Worm (Caenorhabditis elegans) whole organism, L2 larva: ENCODE results near the gene B0432.11.

Source experiments
- C34F6.9 ChIP-seq: fragments of 150-350 bp; optimal IDR thresholded peaks from 2 replicates; lab custom pipeline; 2014; ENCODE audit warnings: missing biosample characterization, missing genetic modification characterization
- F13H6.1 ChIP-seq: sonication (generic microtip); optimal IDR thresholded peaks from 2 replicates; lab custom pipeline; 2016; ENCODE audit warnings: missing genetic modification characterization, missing compliant biosample characterization
- R02D3.7 ChIP-seq: fragments of 150-350 bp; optimal IDR thresholded peaks from 2 replicates; lab custom pipeline; 2014; ENCODE audit warnings: missing biosample characterization, missing genetic modification characterization
- Y55F3AM.14 ChIP-seq: fragments of 200-800 bp; sonication (Bioruptor generic); optimal IDR thresholded peaks from 2 replicates; lab custom pipeline; 2018; ENCODE audit warnings: mild to moderate bottlenecking, missing genetic modification characterization, missing compliant biosample characterization
- ZK546.5 ChIP-seq: sonication (generic microtip); optimal IDR thresholded peaks from 2 replicates; lab custom pipeline; 2017; ENCODE audit warnings: missing biosample characterization, missing genetic modification characterization
- alr-1 ChIP-seq: fragments of 150-350 bp; optimal IDR thresholded peaks from 2 replicates; lab custom pipeline; 2014; ENCODE audit warnings: missing biosample characterization, missing genetic modification characterization
- aly-2 ChIP-seq: fragments of 150-350 bp; optimal IDR thresholded peaks from 2 replicates; lab custom pipeline; 2014; ENCODE audit warnings: missing biosample characterization, missing genetic modification characterization
- ama-1 ChIP-seq: fragments of 150-350 bp; optimal IDR thresholded peaks from 2 replicates; lab custom pipeline; 2018; ENCODE audit warnings: inconsistent platforms
- ceh-16 ChIP-seq: fragments of 150-350 bp; optimal IDR thresholded peaks from 2 replicates; lab custom pipeline; 2014; ENCODE audit warnings: missing biosample characterization, missing genetic modification characterization
- ceh-82 ChIP-seq: fragments of 150-350 bp; optimal IDR thresholded peaks from 2 replicates; lab custom pipeline; 2014; ENCODE audit warnings: missing biosample characterization, missing genetic modification characterization
- crh-2 ChIP-seq: sonication (generic microtip); optimal IDR thresholded peaks from 2 replicates; lab custom pipeline; 2017; ENCODE audit warnings: missing biosample characterization, missing genetic modification characterization
- dmd-4 ChIP-seq: sonication (generic microtip); optimal IDR thresholded peaks from 2 replicates; lab custom pipeline; 2017; ENCODE audit warnings: missing biosample characterization, missing genetic modification characterization
- elt-1 ChIP-seq: fragments of 150-350 bp; optimal IDR thresholded peaks from 2 replicates; lab custom pipeline; 2014; ENCODE audit warnings: missing biosample characterization, missing genetic modification characterization
- elt-3 ChIP-seq: sonication (generic microtip); optimal IDR thresholded peaks from 2 replicates; lab custom pipeline; 2017; ENCODE audit warnings: missing biosample characterization, missing genetic modification characterization
- fos-1 ChIP-seq: fragments of 150-350 bp; optimal IDR thresholded peaks from 2 replicates; lab custom pipeline; 2014; ENCODE audit warnings: missing biosample characterization, missing genetic modification characterization
- gmeb-1 ChIP-seq: fragments of 150-350 bp; optimal IDR thresholded peaks from 2 replicates; lab custom pipeline; 2014; ENCODE audit warnings: missing biosample characterization, missing genetic modification characterization
- lin-39 ChIP-seq: fragments of 150-350 bp; optimal IDR thresholded peaks from 2 replicates; lab custom pipeline; 2014; ENCODE audit warnings: missing biosample characterization, missing genetic modification reagents, missing genetic modification characterization
- lsy-2 ChIP-seq, 2 experiments: fragments of 150-350 bp in 1 of 2; sonication (generic microtip) in 1 of 2; optimal IDR thresholded peaks; 2 replicates each; lab custom pipeline; 2014 to 2017; ENCODE audit warnings: missing biosample characterization in 2 of 2, missing genetic modification characterization in 2 of 2
- mab-5 ChIP-seq: fragments of 150-350 bp; optimal IDR thresholded peaks from 2 replicates; lab custom pipeline; 2014; ENCODE audit warnings: missing biosample characterization, missing genetic modification characterization
- mbf-1 ChIP-seq: sonication (generic microtip); optimal IDR thresholded peaks from 2 replicates; lab custom pipeline; 2017; ENCODE audit warnings: missing biosample characterization, missing genetic modification characterization
- mdl-1 ChIP-seq, 2 experiments: fragments of 150-350 bp in 1 of 2; sonication (generic microtip) in 1 of 2; optimal IDR thresholded peaks; 2 replicates each; lab custom pipeline; 2017; ENCODE audit warnings: missing biosample characterization in 2 of 2, missing genetic modification characterization in 2 of 2
- nhr-10 ChIP-seq: sonication (generic microtip); optimal IDR thresholded peaks from 2 replicates; lab custom pipeline; 2017; ENCODE audit warnings: missing biosample characterization, missing genetic modification characterization
- nhr-12 ChIP-seq: fragments of 150-350 bp; optimal IDR thresholded peaks from 2 replicates; lab custom pipeline; 2014; ENCODE audit warnings: missing biosample characterization, missing genetic modification characterization
- nhr-129 ChIP-seq: fragments of 150-350 bp; optimal IDR thresholded peaks from 2 replicates; lab custom pipeline; 2014; ENCODE audit warnings: missing biosample characterization, missing genetic modification characterization
- nhr-21 ChIP-seq: fragments of 150-350 bp; optimal IDR thresholded peaks from 2 replicates; lab custom pipeline; 2014; ENCODE audit warnings: missing biosample characterization, missing genetic modification characterization
- nhr-23 ChIP-seq: fragments of 150-350 bp; optimal IDR thresholded peaks from 2 replicates; lab custom pipeline; 2014; ENCODE audit warnings: missing biosample characterization, missing genetic modification reagents, missing genetic modification characterization
- nhr-237 ChIP-seq: fragments of 150-350 bp; optimal IDR thresholded peaks from 2 replicates; lab custom pipeline; 2014; ENCODE audit warnings: missing biosample characterization, missing genetic modification characterization
- nhr-25 ChIP-seq: fragments of 150-350 bp; sonication (generic microtip); optimal IDR thresholded peaks from 3 replicates; lab custom pipeline; 2014; ENCODE audit warnings: missing biosample characterization, missing genetic modification characterization
- nhr-6 ChIP-seq: fragments of 150-350 bp; optimal IDR thresholded peaks from 2 replicates; lab custom pipeline; 2014; ENCODE audit warnings: missing biosample characterization, missing genetic modification characterization
- peb-1 ChIP-seq: fragments of 150-350 bp; optimal IDR thresholded peaks from 2 replicates; lab custom pipeline; 2014; ENCODE audit warnings: missing biosample characterization, missing genetic modification characterization
- sem-4 ChIP-seq: fragments of 150-350 bp; optimal IDR thresholded peaks from 2 replicates; lab custom pipeline; 2014; ENCODE audit warnings: missing biosample characterization, missing genetic modification reagents, missing genetic modification characterization
- skn-1 ChIP-seq: sonication (generic microtip); optimal IDR thresholded peaks from 2 replicates; lab custom pipeline; 2017; ENCODE audit warnings: missing biosample characterization, missing genetic modification characterization
- sma-3 ChIP-seq: sonication (generic microtip); optimal IDR thresholded peaks from 2 replicates; lab custom pipeline; 2016; ENCODE audit warnings: missing genetic modification reagents, missing genetic modification characterization, missing compliant biosample characterization
- sma-9 ChIP-seq, 2 experiments: fragments of 150-350 bp in 1 of 2; sonication (generic microtip) in 1 of 2; optimal IDR thresholded peaks; 2 replicates each; lab custom pipeline; 2014 to 2016; ENCODE audit warnings: missing genetic modification characterization in 2 of 2, mild to moderate bottlenecking in 1 of 2, missing biosample characterization in 1 of 2, missing compliant biosample characterization in 1 of 2, missing genetic modification reagents in 1 of 2, moderate library complexity in 1 of 2
- snpc-4 ChIP-seq: fragments of 150-350 bp; optimal IDR thresholded peaks from 2 replicates; lab custom pipeline; 2014; ENCODE audit warnings: missing biosample characterization, missing genetic modification characterization
- unc-39 ChIP-seq: fragments of 150-350 bp; optimal IDR thresholded peaks from 2 replicates; lab custom pipeline; 2014; ENCODE audit warnings: missing biosample characterization, missing genetic modification characterization
- unc-55 ChIP-seq: fragments of 150-350 bp; sonication (generic microtip); optimal IDR thresholded peaks from 3 replicates; lab custom pipeline; 2014; ENCODE audit warnings: missing biosample characterization, missing genetic modification reagents, missing genetic modification characterization
- unc-62 ChIP-seq: fragments of 150-350 bp; optimal IDR thresholded peaks from 2 replicates; lab custom pipeline; 2014; ENCODE audit warnings: missing biosample characterization, missing genetic modification reagents, missing genetic modification characterization
- zag-1 ChIP-seq: fragments of 150-350 bp; optimal IDR thresholded peaks from 2 replicates; lab custom pipeline; 2014; ENCODE audit warnings: missing biosample characterization, missing genetic modification characterization
- ztf-1 ChIP-seq: fragments of 200-800 bp; sonication (Bioruptor generic); conservative IDR thresholded peaks from 2 replicates; pipeline ENCODE4 v1.3.6; 2022; ENCODE audit warnings: missing genetic modification characterization, missing compliant biosample characterization
- ztf-11 ChIP-seq: sonication (generic microtip); optimal IDR thresholded peaks from 2 replicates; lab custom pipeline; 2017; ENCODE audit warnings: missing biosample characterization, missing genetic modification characterization
- ztf-4 ChIP-seq: fragments of 150-350 bp; optimal IDR thresholded peaks from 2 replicates; lab custom pipeline; 2014; ENCODE audit warnings: missing biosample characterization, missing genetic modification characterization

Gene B0432.11

DNA sequence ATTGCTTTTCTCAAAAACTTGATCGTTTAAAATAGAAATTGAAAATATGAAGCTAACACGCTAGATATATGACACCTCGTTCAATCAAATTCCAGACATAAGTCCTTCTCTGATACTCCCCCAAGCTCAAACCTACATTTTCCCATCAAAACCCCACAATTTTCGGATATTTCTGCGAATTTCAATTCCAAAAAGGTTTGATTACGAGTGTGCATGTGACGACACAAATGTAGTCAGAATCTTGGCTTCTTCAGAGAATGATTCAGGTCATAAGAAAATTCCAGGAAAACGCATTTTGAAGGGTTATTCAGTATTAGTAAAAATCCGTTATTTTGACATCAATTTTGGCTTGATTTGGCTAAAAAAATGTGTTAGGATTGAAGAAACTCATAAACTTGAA lies 40.3 kb upstream of the B0432.11 start:
- TF ChIP-seq alr-1 (tag; lab: Kevin White, UChicago) (no peak), elt-1 (no peak), F13H6.1 (no peak), nhr-21 (tag; lab: Kevin White, UChicago) (peak; percentile 23), lin-39 (tag; lab: Kevin White, UChicago) (no peak), unc-39 (tag; lab: Kevin White, UChicago) (no peak), nhr-12 (tag; lab: Kevin White, UChicago) (no peak), ZK546.5 (tag; lab: Kevin White, UChicago) (no peak)

DNA sequence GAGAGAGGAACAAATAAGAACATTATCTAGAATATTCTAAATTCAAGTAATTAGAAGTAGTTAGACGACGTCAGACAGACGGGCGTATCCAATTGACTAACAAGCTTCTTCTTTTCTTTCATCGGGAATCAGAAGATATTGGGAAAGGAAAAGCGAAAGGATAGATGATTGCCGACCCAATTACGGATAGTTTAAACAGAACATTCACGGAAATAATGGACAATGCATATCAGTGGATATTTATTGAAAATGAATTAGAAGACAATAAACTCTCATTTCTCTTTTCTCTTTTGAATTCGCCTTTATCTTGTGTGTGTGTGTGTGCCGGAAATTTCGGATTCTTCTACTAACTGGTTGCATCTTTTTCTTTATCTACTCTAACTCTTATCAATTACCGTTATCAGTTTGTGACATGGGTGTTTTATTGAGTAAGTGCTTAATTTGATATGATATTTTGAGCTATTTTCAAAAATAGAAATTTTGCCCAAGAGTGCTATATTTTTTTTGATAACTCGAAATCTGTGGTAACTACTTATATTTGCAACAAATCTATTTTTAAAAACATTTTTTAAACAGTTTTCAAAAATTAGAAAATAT lies 39.4 kb upstream of the B0432.11 start:
- TF ChIP-seq fos-1 (tag; lab: Kevin White, UChicago) (peak; percentile 18), nhr-129 (no peak), ceh-16 (tag; lab: Kevin White, UChicago) (no peak), mdl-1 (tag; optimal IDR thresholded peaks at IDR 0.05; lab: Kevin White, UChicago) (no peak), C34F6.9 (tag; lab: Kevin White, UChicago) (no peak)

DNA sequence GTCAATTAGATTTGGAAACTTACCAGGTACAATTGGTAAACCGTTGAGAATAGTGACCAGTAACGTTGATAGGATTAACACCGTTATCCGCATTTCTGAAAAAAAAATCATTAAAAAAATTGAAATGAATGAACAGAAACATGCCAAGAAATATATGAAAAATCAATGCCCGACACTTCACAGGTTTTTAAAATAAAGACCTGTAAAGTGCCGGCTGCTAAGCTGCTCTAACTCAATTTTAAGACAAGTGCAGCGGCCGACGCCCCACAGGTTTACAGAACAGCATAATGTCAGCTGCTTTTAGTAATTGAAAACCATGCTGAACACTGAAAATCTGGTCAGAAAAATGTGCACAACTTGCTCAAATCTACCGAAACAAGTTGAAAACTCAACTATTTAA lies 37.9 kb upstream of the B0432.11 start, which contains the start of gene cbn-1:
Gene cbn-1, minus strand, starts transcription at position 101 of the 400 bp plus-strand sequence.
- TF ChIP-seq elt-3 (tag; lab: Kevin White, UChicago), result no peak
- no peak for TF ChIP-seq ceh-82 (tag; lab: Kevin White, UChicago)
- TF ChIP-seq ztf-4, result no peak
- no peak for TF ChIP-seq zag-1 (tag; lab: Kevin White, UChicago)
- TF ChIP-seq nhr-129, result no peak
- no peak for TF ChIP-seq dmd-4 (tag; lab: Kevin White, UChicago)
- TF ChIP-seq F13H6.1, result no peak
- TF ChIP-seq crh-2 (tag; lab: Kevin White, UChicago), result no peak
- TF ChIP-seq ZK546.5 (tag; lab: Kevin White, UChicago), result no peak
- TF ChIP-seq elt-1, result no peak
- no peak for TF ChIP-seq mbf-1 (tag; lab: Kevin White, UChicago)
- no peak for TF ChIP-seq unc-62 (GFP tag; lab: Kevin White, UChicago)
- TF ChIP-seq ama-1 (lab: Kevin White, UChicago), result no peak
- TF ChIP-seq nhr-6 (tag; lab: Kevin White, UChicago), result no peak
- no peak for TF ChIP-seq nhr-10 (tag; lab: Kevin White, UChicago)
- TF ChIP-seq nhr-23 (tag; lab: Kevin White, UChicago), result no peak
- no peak for TF ChIP-seq aly-2 (tag; lab: Kevin White, UChicago)
- no peak for TF ChIP-seq ztf-1 (GFP tag; lab: Robert Waterston, UW)

DNA sequence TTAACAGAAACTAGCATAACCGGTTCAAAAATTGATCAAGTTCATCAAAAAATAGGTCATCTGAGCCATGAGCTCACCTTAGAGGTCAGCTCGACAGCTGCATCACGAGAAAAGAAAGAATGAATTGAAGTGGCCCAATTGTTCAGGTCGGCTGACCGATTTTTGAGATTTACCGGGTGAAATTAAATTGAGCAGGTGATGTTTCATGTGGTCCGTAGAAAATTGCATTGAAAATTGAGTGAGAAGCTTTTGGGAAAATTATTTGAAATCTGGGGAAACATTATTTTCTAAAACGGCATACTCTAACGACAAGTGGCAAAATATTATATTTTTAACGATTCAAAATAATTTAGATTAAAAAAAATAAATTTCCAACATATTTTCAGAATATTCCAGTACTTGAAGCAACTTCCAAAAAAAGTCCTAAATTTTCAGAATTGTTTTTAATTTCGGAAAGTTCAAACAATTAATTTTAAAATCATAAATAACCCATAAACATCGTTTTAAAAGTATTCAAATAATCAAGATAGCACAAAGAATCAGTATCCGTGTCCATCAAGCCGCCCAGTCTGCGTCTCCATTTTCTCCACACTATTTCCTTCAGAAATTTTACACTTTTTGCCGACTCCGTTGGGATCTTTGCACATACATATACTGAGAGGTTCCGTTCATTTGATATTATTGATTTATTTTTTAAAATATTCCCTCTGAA lies 31.3 kb upstream of the B0432.11 start, which contains the start of gene sgcb-1:
Gene sgcb-1, plus strand, starts transcription at position 662 of the 712 bp plus-strand sequence.
- TF ChIP-seq nhr-129, result peak; percentile 34
- no peak for TF ChIP-seq dmd-4 (tag; lab: Kevin White, UChicago)

DNA sequence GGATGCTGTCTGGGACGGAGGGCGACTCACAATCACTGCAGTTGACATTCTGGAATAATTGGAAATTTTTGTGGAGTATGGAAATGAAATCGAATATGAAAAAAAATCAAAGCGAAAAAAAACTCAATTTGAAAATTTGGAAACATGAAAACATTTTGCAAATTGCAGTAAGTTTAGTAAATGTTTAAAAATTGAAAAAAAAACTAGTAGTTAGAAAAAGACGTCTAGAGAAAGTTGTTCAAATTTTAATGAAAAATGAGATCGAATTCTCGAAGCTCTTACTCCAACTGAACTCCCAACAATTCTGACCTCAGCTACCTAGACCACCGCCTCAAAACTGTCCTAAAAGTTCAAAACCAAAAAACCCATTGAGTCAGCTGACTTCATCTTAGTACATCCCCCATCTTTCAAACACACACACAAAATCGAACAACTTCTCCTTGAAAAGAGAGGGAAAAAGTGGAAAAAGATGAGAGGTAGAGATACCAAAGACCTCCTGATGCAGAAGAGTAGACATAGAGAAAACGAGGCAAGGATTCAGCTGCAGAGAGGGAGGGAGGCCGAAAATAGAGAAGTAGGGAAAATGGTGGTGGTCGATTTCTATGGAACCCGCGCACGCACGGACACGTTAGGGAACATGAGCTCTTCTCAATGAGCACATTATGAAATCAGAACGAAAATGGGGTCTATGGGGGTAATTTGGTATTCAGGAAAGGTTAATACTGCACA lies 28.7 kb upstream of the B0432.11 start, which contains the start of gene K01A2.10:
Gene K01A2.10, minus strand, starts transcription at position 51 of the 729 bp plus-strand sequence.
- TF ChIP-seq zag-1 (tag; lab: Kevin White, UChicago) (peak; percentile 73), R02D3.7 (tag; lab: Kevin White, UChicago) (no peak), mbf-1 (tag; lab: Kevin White, UChicago) (no peak), snpc-4 (tag; lab: Kevin White, UChicago) (no peak), sma-3 (no peak), dmd-4 (tag; lab: Kevin White, UChicago) (no peak), sem-4 (peak; percentile 68), skn-1 (tag; lab: Kevin White, UChicago) (no peak), nhr-25 (peak; percentile 26), aly-2 (tag; lab: Kevin White, UChicago) (no peak), lsy-2 (tag; optimal IDR thresholded peaks at IDR 0.05; lab: Kevin White, UChicago) (peak in 1 of 2 experiments; percentile 59), ztf-11 (tag; lab: Kevin White, UChicago) (no peak), lin-39 (tag; lab: Kevin White, UChicago) (no peak), sma-9 (GFP tag; optimal IDR thresholded peaks at IDR 0.05; lab: Kevin White, UChicago) (peak; percentile 38), sma-9 (tag; optimal IDR thresholded peaks at IDR 0.05; lab: Kevin White, UChicago) (no peak), C34F6.9 (tag; lab: Kevin White, UChicago) (peak; percentile 78), mab-5 (tag; lab: Kevin White, UChicago) (peak; percentile 36), nhr-237 (tag; lab: Kevin White, UChicago) (no peak), peb-1 (tag; lab: Kevin White, UChicago) (no peak), unc-55 (peak; percentile 94), gmeb-1 (tag; lab: Kevin White, UChicago) (no peak), Y55F3AM.14 (GFP tag; lab: Kevin White, UChicago) (no peak), nhr-6 (tag; lab: Kevin White, UChicago) (peak; percentile 26), mdl-1 (tag; optimal IDR thresholded peaks at IDR 0.05; lab: Kevin White, UChicago) (no peak), elt-1 (no peak), ceh-16 (tag; lab: Kevin White, UChicago) (no peak)
